Fruit fly (Drosophila melanogaster): ENCODE results near the gene CG5334.

- TF ChIP-seq acj6 (GFP tag; optimal IDR thresholded peaks at IDR 0.05) = no peak
- TF ChIP-seq Met (GFP tag; optimal IDR thresholded peaks at IDR 0.05) = no peak
- TF ChIP-seq CG32006 (GFP tag; optimal IDR thresholded peaks at IDR 0.05) = no peak
Measured at dm6 chrX:14784002-14784568, 9.0 kb downstream of the CG5334 start, which contains the start of gene Ag5r2.
